Fruit fly (Drosophila melanogaster) whole organism, embryonic: Measurements from ENCODE around the gene lva.

Experiments used
- Adf1 ChIP-seq: fragments of 200-800 bp; sonication (Bioruptor generic); IDR thresholded peaks from 2 replicates; pipeline ENCODE4 v1.3.6; 2022; ENCODE audit warnings: missing biosample characterization, missing genetic modification characterization
- BEAF-32 ChIP-seq: fragments of 200-800 bp; sonication (Bioruptor generic); optimal IDR thresholded peaks from 3 replicates; lab custom pipeline; 2017; ENCODE audit warnings: missing biosample characterization, missing genetic modification characterization, mild to moderate bottlenecking, moderate library complexity, missing genetic modification reagents
- CG10321 ChIP-seq: fragments of 200-800 bp; sonication (Bioruptor generic); IDR thresholded peaks from 2 replicates; pipeline ENCODE4 v1.3.6; 2022; ENCODE audit warnings: missing biosample characterization, missing genetic modification characterization
- CG11504 ChIP-seq: fragments of 200-800 bp; sonication (Bioruptor generic); optimal IDR thresholded peaks from 3 replicates; lab custom pipeline; 2019; ENCODE audit warnings: missing biosample characterization, mild to moderate bottlenecking, missing genetic modification characterization, moderate library complexity
- CG11695 ChIP-seq: fragments of 200-800 bp; sonication (Bioruptor generic); IDR thresholded peaks from 3 replicates; pipeline ENCODE4 v1.3.6; 2022; ENCODE audit warnings: missing biosample characterization, missing genetic modification characterization
- CG12659 ChIP-seq: fragments of 200-800 bp; sonication (Bioruptor generic); optimal IDR thresholded peaks from 3 replicates; lab custom pipeline; 2017; ENCODE audit warnings: mild to moderate bottlenecking, missing biosample characterization, missing genetic modification reagents, missing genetic modification characterization
- CG13287 ChIP-seq: fragments of 200-800 bp; sonication (Bioruptor generic); IDR thresholded peaks from 2 replicates; pipeline ENCODE4 v1.3.6; 2022; ENCODE audit warnings: missing biosample characterization, missing genetic modification characterization; ENCODE audit not compliant: partially characterized antibody
- CG14860 ChIP-seq: fragments of 200-800 bp; sonication (Bioruptor generic); IDR thresholded peaks from 3 replicates; pipeline ENCODE4 v1.3.6; 2022; ENCODE audit warnings: missing biosample characterization, missing genetic modification characterization; ENCODE audit not compliant: partially characterized antibody
- CG17186 ChIP-seq: fragments of 200-800 bp; sonication (Bioruptor generic); optimal IDR thresholded peaks from 3 replicates; lab custom pipeline; 2017; ENCODE audit warnings: missing biosample characterization, missing genetic modification reagents, missing genetic modification characterization
- CG17612 ChIP-seq: fragments of 200-800 bp; sonication (Bioruptor generic); IDR thresholded peaks from 2 replicates; pipeline ENCODE4 v1.3.6; 2022; ENCODE audit warnings: missing biosample characterization, missing genetic modification characterization
- CG18599 ChIP-seq: fragments of 200-800 bp; sonication (Bioruptor generic); optimal IDR thresholded peaks from 3 replicates; lab custom pipeline; 2017; ENCODE audit warnings: missing biosample characterization, missing genetic modification characterization, mild to moderate bottlenecking, moderate library complexity, missing genetic modification reagents
- CG2712 ChIP-seq: fragments of 200-800 bp; optimal IDR thresholded peaks from 3 replicates; lab custom pipeline; 2019; ENCODE audit warnings: missing biosample characterization, mild to moderate bottlenecking, missing genetic modification characterization, moderate library complexity
- CG31388 ChIP-seq: fragments of 200-800 bp; sonication (Bioruptor generic); optimal IDR thresholded peaks from 2 replicates; lab custom pipeline; 2016; ENCODE audit warnings: missing biosample characterization, missing genetic modification characterization
- CG4707 ChIP-seq: fragments of 200-800 bp; sonication (Bioruptor generic); optimal IDR thresholded peaks from 2 replicates; lab custom pipeline; 2018; ENCODE audit warnings: missing biosample characterization, mild to moderate bottlenecking, missing genetic modification characterization, moderate library complexity
- CG4820 ChIP-seq: fragments of 200-800 bp; sonication (Bioruptor generic); optimal IDR thresholded peaks from 3 replicates; lab custom pipeline; 2016; ENCODE audit warnings: missing biosample characterization, missing genetic modification characterization
- CG4854 ChIP-seq: fragments of 200-800 bp; sonication (Bioruptor generic); optimal IDR thresholded peaks from 2 replicates; lab custom pipeline; 2016; ENCODE audit warnings: missing biosample characterization, missing genetic modification characterization, inconsistent platforms
- CG5953 ChIP-seq: fragments of 200-800 bp; sonication (Bioruptor generic); IDR thresholded peaks from 2 replicates; pipeline ENCODE4 v1.3.6; 2022; ENCODE audit warnings: missing biosample characterization, missing genetic modification characterization
- CG7745 ChIP-seq: fragments of 200-800 bp; sonication (Bioruptor generic); optimal IDR thresholded peaks from 2 replicates; lab custom pipeline; 2018; ENCODE audit warnings: missing biosample characterization, mild to moderate bottlenecking, missing genetic modification characterization, moderate library complexity
- CG7839 ChIP-seq: fragments of 200-800 bp; sonication (Bioruptor generic); optimal IDR thresholded peaks from 3 replicates; lab custom pipeline; 2018; ENCODE audit warnings: missing biosample characterization, mild to moderate bottlenecking, missing genetic modification characterization, moderate library complexity
- CG7928 ChIP-seq: fragments of 200-800 bp; sonication (Bioruptor generic); optimal IDR thresholded peaks from 2 replicates; lab custom pipeline; 2017; ENCODE audit warnings: missing biosample characterization, mild to moderate bottlenecking, missing genetic modification characterization
- Chrac-16 ChIP-seq: fragments of 200-800 bp; sonication (Bioruptor generic); optimal IDR thresholded peaks from 3 replicates; lab custom pipeline; 2016; ENCODE audit warnings: missing biosample characterization, missing genetic modification characterization
- D ChIP-seq, 2 experiments: fragments of 200-800 bp in 1 of 2; fragments of >200 bp in 1 of 2; sonication (Bioruptor generic) in 1 of 2; optimal IDR thresholded peaks; 2 replicates in 1 of 2; 3 replicates in 1 of 2; lab custom pipeline; 2017; ENCODE audit warnings: mild to moderate bottlenecking in 1 of 2, missing biosample characterization in 1 of 2, missing genetic modification characterization in 1 of 2, missing genetic modification reagents in 1 of 2
- D19A ChIP-seq: fragments of 200-800 bp; optimal IDR thresholded peaks from 3 replicates; lab custom pipeline; 2019; ENCODE audit warnings: missing biosample characterization, mild to moderate bottlenecking, missing genetic modification characterization, moderate library complexity
- Ets97D ChIP-seq: fragments of 200-800 bp; sonication (Bioruptor generic); optimal IDR thresholded peaks from 3 replicates; lab custom pipeline; 2016; ENCODE audit warnings: missing biosample characterization, missing genetic modification characterization
- HHEX ChIP-seq: fragments of 200-800 bp; sonication (Bioruptor generic); optimal IDR thresholded peaks from 3 replicates; lab custom pipeline; 2017; ENCODE audit warnings: missing biosample characterization, mild to moderate bottlenecking, missing genetic modification characterization, missing genetic modification reagents
- HLH3B ChIP-seq: fragments of 200-800 bp; sonication (Bioruptor generic); IDR thresholded peaks from 2 replicates; pipeline ENCODE4 v1.3.6; 2022; ENCODE audit warnings: missing biosample characterization, missing genetic modification characterization
- HLH4C ChIP-seq: fragments of 200-800 bp; sonication (Bioruptor generic); IDR thresholded peaks from 3 replicates; pipeline ENCODE4 v1.3.6; 2022; ENCODE audit warnings: missing biosample characterization, missing genetic modification characterization; ENCODE audit not compliant: partially characterized antibody
- Hey ChIP-seq: fragments of 200-800 bp; sonication (Bioruptor generic); optimal IDR thresholded peaks from 3 replicates; lab custom pipeline; 2018; ENCODE audit warnings: missing biosample characterization, mild to moderate bottlenecking, missing genetic modification characterization
- HmgZ ChIP-seq: fragments of 200-800 bp; sonication (Bioruptor generic); optimal IDR thresholded peaks from 2 replicates; lab custom pipeline; 2018; ENCODE audit warnings: missing biosample characterization, mild to moderate bottlenecking, missing genetic modification characterization
- Hmr ChIP-seq: fragments of 200-800 bp; sonication (Bioruptor generic); optimal IDR thresholded peaks from 3 replicates; lab custom pipeline; 2017; ENCODE audit warnings: mild to moderate bottlenecking, missing biosample characterization, missing genetic modification reagents, missing genetic modification characterization
- MESR4 ChIP-seq: fragments of 200-800 bp; sonication (Bioruptor generic); optimal IDR thresholded peaks from 2 replicates; lab custom pipeline; 2018; ENCODE audit warnings: missing biosample characterization, mild to moderate bottlenecking, missing genetic modification characterization, moderate library complexity
- Myb ChIP-seq: fragments of 200-800 bp; sonication (Bioruptor generic); optimal IDR thresholded peaks from 2 replicates; lab custom pipeline; 2016; ENCODE audit warnings: missing biosample characterization, missing genetic modification characterization
- Nf-YC ChIP-seq: fragments of 200-800 bp; optimal IDR thresholded peaks from 3 replicates; lab custom pipeline; 2019; ENCODE audit warnings: missing biosample characterization, mild to moderate bottlenecking, missing genetic modification characterization, moderate library complexity
- Sin3A ChIP-seq: fragments of >200 bp; optimal IDR thresholded peaks from 2 replicates; lab custom pipeline; 2018
- Usf ChIP-seq: fragments of 200-800 bp; sonication (Bioruptor generic); optimal IDR thresholded peaks from 2 replicates; lab custom pipeline; 2017; ENCODE audit warnings: missing genotype, missing biosample characterization, missing genetic modification characterization
- ato ChIP-seq: fragments of 200-800 bp; sonication (Bioruptor generic); IDR thresholded peaks from 2 replicates; pipeline ENCODE4 v1.3.6; 2022; ENCODE audit warnings: missing biosample characterization, missing genetic modification characterization; ENCODE audit not compliant: partially characterized antibody
- bbx ChIP-seq: fragments of 200-800 bp; sonication (Bioruptor generic); IDR thresholded peaks from 2 replicates; pipeline ENCODE4 v1.3.6; 2022; ENCODE audit warnings: missing biosample characterization, missing genetic modification characterization; ENCODE audit not compliant: partially characterized antibody
- chm ChIP-seq: fragments of 200-800 bp; sonication (Bioruptor generic); IDR thresholded peaks from 2 replicates; pipeline ENCODE4 v1.3.6; 2022; ENCODE audit warnings: missing biosample characterization, missing genetic modification characterization
- cwo ChIP-seq: fragments of 200-800 bp; sonication (Bioruptor generic); optimal IDR thresholded peaks from 3 replicates; lab custom pipeline; 2017; ENCODE audit warnings: missing biosample characterization, missing genetic modification characterization, mild to moderate bottlenecking, moderate library complexity, missing genetic modification reagents
- grau ChIP-seq: fragments of 200-800 bp; optimal IDR thresholded peaks from 3 replicates; lab custom pipeline; 2019; ENCODE audit warnings: missing biosample characterization, mild to moderate bottlenecking, missing genetic modification characterization, moderate library complexity
- gsb-n ChIP-seq: fragments of 200-800 bp; sonication (Bioruptor generic); optimal IDR thresholded peaks from 3 replicates; lab custom pipeline; 2018; ENCODE audit warnings: missing biosample characterization, mild to moderate bottlenecking, missing genetic modification characterization
- klu ChIP-seq: fragments of 200-800 bp; sonication (Bioruptor generic); IDR thresholded peaks from 2 replicates; pipeline ENCODE4 v1.3.6; 2022; ENCODE audit warnings: missing biosample characterization, missing genetic modification characterization
- lola ChIP-seq, 3 experiments: fragments of >200 bp in 2 of 3; fragments of 200-800 bp in 1 of 3; sonication (Bioruptor generic) in 1 of 3; optimal IDR thresholded peaks; 2 replicates each; lab custom pipeline; 2017 to 2019; ENCODE audit warnings: missing biosample characterization in 3 of 3, missing genetic modification characterization in 3 of 3, mild to moderate bottlenecking in 1 of 3, moderate library complexity in 1 of 3
- pzg ChIP-seq: fragments of 200-800 bp; sonication (Bioruptor generic); optimal IDR thresholded peaks from 3 replicates; lab custom pipeline; 2018; ENCODE audit warnings: missing biosample characterization, mild to moderate bottlenecking, missing genetic modification characterization, moderate library complexity
- row ChIP-seq: fragments of 200-800 bp; sonication (Bioruptor generic); IDR thresholded peaks from 3 replicates; pipeline ENCODE4 v1.3.6; 2022; ENCODE audit warnings: missing biosample characterization, missing genetic modification characterization
- trh ChIP-seq: fragments of 200-800 bp; sonication (Bioruptor generic); optimal IDR thresholded peaks from 2 replicates; lab custom pipeline; 2016; ENCODE audit warnings: missing biosample characterization, missing genetic modification characterization
- vvl ChIP-seq: fragments of 200-800 bp; sonication (Bioruptor generic); IDR thresholded peaks from 2 replicates; pipeline ENCODE4 v1.3.6; 2022; ENCODE audit warnings: missing biosample characterization, missing genetic modification characterization
- wdn ChIP-seq: fragments of 200-800 bp; sonication (Bioruptor generic); IDR thresholded peaks from 2 replicates; pipeline ENCODE4 v1.3.6; 2022; ENCODE audit warnings: missing biosample characterization, missing genetic modification characterization

lva gene

DNA sequence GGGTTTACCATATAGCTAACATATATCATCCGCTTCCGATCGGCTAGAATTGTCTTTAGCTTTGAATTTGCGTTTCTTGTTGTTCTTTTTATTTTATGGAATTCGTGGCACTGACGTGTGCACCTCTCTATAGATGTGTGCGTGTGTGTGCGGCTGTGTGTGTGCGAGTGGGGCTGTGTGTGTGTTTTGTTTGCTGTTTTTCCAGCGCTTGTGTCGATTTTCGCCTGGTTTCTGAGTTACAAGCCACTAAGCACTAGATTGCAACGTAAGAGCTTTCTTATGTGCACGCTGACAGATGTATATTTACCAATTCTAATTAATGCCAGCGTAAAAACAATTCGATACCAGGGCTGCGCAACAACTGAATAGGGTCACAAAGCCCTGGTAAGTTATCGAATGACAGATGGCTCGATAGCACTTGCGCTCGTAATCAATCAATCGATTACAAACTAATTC lies at the start of gene lva (continued):
- TF ChIP-seq cwo (GFP tag; lab: Kevin White, UChicago) (no peak), BEAF-32 (peak; percentile 60), CG7745 (tag; lab: Kevin White, UChicago) (no peak), CG10321 (GFP tag; lab: Robert Waterston, UW) (no peak), CG14860 (GFP tag; lab: Robert Waterston, UW) (0 out of 3 replicates have a peak, but pooled peaks have one; percentile 44), gsb-n (tag; lab: Kevin White, UChicago) (no peak), D19A (tag; lab: Kevin White, UChicago) (no peak), Adf1 (GFP tag; lab: Robert Waterston, UW) (no peak), CG5953 (GFP tag; lab: Robert Waterston, UW) (no peak), CG17612 (GFP tag; lab: Robert Waterston, UW) (no peak), CG7839 (tag; lab: Kevin White, UChicago) (no peak), Hmr (GFP tag; lab: Kevin White, UChicago) (no peak), Ets97D (GFP tag; lab: Kevin White, UChicago) (peak; percentile 8), CG4854 (GFP tag; lab: Kevin White, UChicago) (no peak), trh (no peak), Sin3A (lab: Kevin White, UChicago) (peak; percentile 64), HHEX (GFP tag; lab: Kevin White, UChicago) (no peak), HmgZ (tag; lab: Kevin White, UChicago) (peak; percentile 42), MESR4 (GFP tag; lab: Kevin White, UChicago) (peak; percentile 97), HLH4C (GFP tag; lab: Robert Waterston, UW) (peak; percentile 59), ato (GFP tag; lab: Robert Waterston, UW) (peak; percentile 62), Usf (GFP tag; lab: Kevin White, UChicago) (no peak), chm (GFP tag; lab: Robert Waterston, UW) (no peak), pzg (GFP tag; lab: Kevin White, UChicago) (peak; percentile 76), CG4820 (GFP tag; lab: Kevin White, UChicago) (no peak), CG7928 (GFP tag; lab: Kevin White, UChicago) (peak; percentile 98), CG2712 (tag; lab: Kevin White, UChicago) (peak; percentile 23), Myb (peak; percentile 50), CG17186 (GFP tag; lab: Kevin White, UChicago) (peak; percentile 74), CG4707 (GFP tag; lab: Kevin White, UChicago) (no peak), wdn (GFP tag; lab: Robert Waterston, UW) (no peak), Nf-YC (tag; lab: Kevin White, UChicago) (no peak)
- TF ChIP-seq, all 482 proteins: peak for 55

DNA sequence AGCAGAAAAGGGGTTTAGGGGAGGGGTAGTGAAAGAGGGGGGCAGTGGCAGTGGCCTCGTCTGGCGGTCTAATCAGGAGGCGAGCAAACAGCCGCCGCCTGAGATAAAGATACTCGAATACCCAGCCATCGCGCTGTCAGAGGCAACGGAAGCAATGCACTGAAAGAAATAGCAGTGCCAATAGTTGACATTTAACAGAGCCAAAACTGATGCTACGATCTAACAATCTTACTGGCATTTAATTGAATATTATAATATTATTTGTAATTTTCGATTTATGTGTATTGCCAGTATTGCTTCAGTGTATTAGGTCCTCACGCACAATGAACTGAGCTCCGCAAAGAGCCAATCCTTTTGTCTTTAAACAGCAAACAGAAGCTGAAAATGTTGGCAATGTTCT lies 47.7 kb upstream of the lva start:
- peak; percentile 47 for TF ChIP-seq CG7839 (tag; lab: Kevin White, UChicago)
- TF ChIP-seq klu (GFP tag; lab: Robert Waterston, UW), result no peak
- peak; percentile 33 for TF ChIP-seq CG11504 (tag; lab: Kevin White, UChicago)
- no peak for TF ChIP-seq ato (GFP tag; lab: Robert Waterston, UW)
- no peak for TF ChIP-seq D (optimal IDR thresholded peaks at IDR 0.05; lab: Kevin White, UChicago)
- peak; percentile 6 for TF ChIP-seq D (GFP tag; optimal IDR thresholded peaks at IDR 0.05; lab: Kevin White, UChicago)
- TF ChIP-seq row (GFP tag; lab: Robert Waterston, UW), result peak; percentile 48; the same call in 2 of the 3 replicates
- 0 out of 2 replicates have a peak, but pooled peaks have one; percentile 14 for TF ChIP-seq HLH3B
- TF ChIP-seq CG31388 (GFP tag; lab: Kevin White, UChicago), result no peak
- peak in 1 of 3 experiments; percentile 20 for TF ChIP-seq lola (GFP tag; optimal IDR thresholded peaks at IDR 0.05; lab: Kevin White, UChicago)
- TF ChIP-seq D19A (tag; lab: Kevin White, UChicago), result peak; percentile 20
- no peak for TF ChIP-seq bbx (GFP tag; lab: Robert Waterston, UW)
- TF ChIP-seq CG12659 (GFP tag; lab: Kevin White, UChicago), result no peak
- TF ChIP-seq grau (tag; lab: Kevin White, UChicago), result peak; percentile 9
- 0 out of 3 replicates have a peak, but pooled peaks have one; percentile 23 for TF ChIP-seq CG11695 (GFP tag; lab: Robert Waterston, UW)
- TF ChIP-seq CG13287, result no peak
- TF ChIP-seq Chrac-16 (GFP tag; lab: Kevin White, UChicago), result no peak
- peak; percentile 37 for TF ChIP-seq CG18599
- TF ChIP-seq Hey (tag; lab: Kevin White, UChicago), result no peak
- TF ChIP-seq vvl (GFP tag; lab: Robert Waterston, UW), result 0 out of 2 replicates have a peak, but pooled peaks have one; percentile 21
